Worm (Caenorhabditis elegans): Measurements from ENCODE around the gene fbxb-14.
"Not testable (repeated sequence)": the region's sequence is repeated elsewhere in the genome, so short reads cannot be mapped to it uniquely, and the experiment has no call there.

Gene fbxb-14

DNA sequence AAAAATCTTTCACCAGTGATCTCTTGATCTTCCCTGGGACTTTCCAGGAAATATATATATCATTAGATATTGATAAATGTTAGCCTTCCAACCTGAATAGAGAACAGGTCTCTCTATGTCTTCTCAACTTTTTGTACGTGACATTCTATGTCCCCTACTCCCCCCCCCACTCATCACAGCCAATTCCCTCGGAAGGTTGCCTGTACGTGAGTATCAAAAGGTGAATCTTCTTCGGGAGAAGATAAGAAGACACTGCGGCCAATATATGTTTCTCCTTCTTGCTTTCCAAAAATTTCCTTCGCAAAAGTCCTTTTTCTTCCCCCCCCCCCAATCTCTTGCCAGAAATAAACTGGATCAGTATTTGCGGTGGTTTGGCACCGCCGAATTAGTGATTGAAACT, 40.1 kb downstream of the fbxb-14 start:
- peak; percentile 2 for TF ChIP-seq hlh-11 (tag; optimal IDR thresholded peaks at IDR 0.05)
- no peak for TF ChIP-seq ama-1 (optimal IDR thresholded peaks at IDR 0.05)
- no peak for TF ChIP-seq nhr-41 (GFP tag; IDR thresholded peaks at IDR 0.05)
- TF ChIP-seq mxl-3 (GFP tag; optimal IDR thresholded peaks at IDR 0.05), result peak; percentile 47
- no peak for TF ChIP-seq daf-12 (tag; optimal IDR thresholded peaks at IDR 0.05)
- TF ChIP-seq ZK337.2 (GFP tag; IDR thresholded peaks at IDR 0.05), result no peak
- no peak for TF ChIP-seq mdt-29 (GFP tag; IDR thresholded peaks at IDR 0.05)
- TF ChIP-seq nhr-28 (tag; optimal IDR thresholded peaks at IDR 0.05), result peak; percentile 48
- TF ChIP-seq lim-7 (GFP tag; IDR thresholded peaks at IDR 0.05), result no peak
- TF ChIP-seq nhr-102 (tag; optimal IDR thresholded peaks at IDR 0.05), result no peak
- TF ChIP-seq aha-1 (tag), result peak; percentile 58

DNA sequence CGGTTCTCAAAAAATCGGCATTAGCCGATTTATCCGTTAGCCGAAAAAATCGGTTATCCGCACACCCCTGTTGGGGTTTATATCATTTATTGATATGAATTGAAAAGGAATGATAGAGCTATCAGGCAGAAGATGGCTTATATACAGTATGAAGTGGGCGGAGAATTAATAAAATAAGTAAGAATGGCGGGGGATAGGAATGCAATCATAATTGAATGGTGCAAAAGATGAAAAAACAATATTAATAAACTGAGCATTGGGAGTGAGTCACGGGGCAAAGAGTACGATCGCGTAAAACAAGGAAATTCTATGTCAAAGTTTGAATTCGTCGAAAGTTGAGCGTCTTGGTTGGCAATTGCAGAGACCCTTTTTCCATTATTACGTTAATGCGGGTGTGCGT, 45.8 kb downstream of the fbxb-14 start, which contains the start of gene T27A1.2:
Gene T27A1.2 (minus strand): TSS at position 101 of the 400 bp plus-strand sequence.
- TF ChIP-seq fos-1 (tag; optimal IDR thresholded peaks at IDR 0.05) (no peak), Y5F2A.4 (GFP tag; optimal IDR thresholded peaks at IDR 0.05) (no peak), daf-12 (tag; optimal IDR thresholded peaks at IDR 0.05) (no peak), nhr-48 (tag; optimal IDR thresholded peaks at IDR 0.05) (no peak), sdz-12 (GFP tag; optimal IDR thresholded peaks at IDR 0.05) (no peak), nhr-11 (tag; optimal IDR thresholded peaks at IDR 0.05) (no peak), dpl-1 (GFP tag; optimal IDR thresholded peaks at IDR 0.05) (no peak), lin-29 (GFP tag; IDR thresholded peaks at IDR 0.05) (no peak), mxl-3 (GFP tag; optimal IDR thresholded peaks at IDR 0.05) (no peak), hlh-30 (tag; optimal IDR thresholded peaks at IDR 0.05; ENCODE audit: insufficient read depth) (no peak), ceh-44 (GFP tag; IDR thresholded peaks at IDR 0.05) (no peak), lin-15B (tag; optimal IDR thresholded peaks at IDR 0.05) (no peak), dmd-8 (GFP tag; IDR thresholded peaks at IDR 0.05) (no peak), madf-5 (GFP tag; IDR thresholded peaks at IDR 0.05) (no peak), jun-1 (tag; optimal IDR thresholded peaks at IDR 0.05) (no peak)

DNA sequence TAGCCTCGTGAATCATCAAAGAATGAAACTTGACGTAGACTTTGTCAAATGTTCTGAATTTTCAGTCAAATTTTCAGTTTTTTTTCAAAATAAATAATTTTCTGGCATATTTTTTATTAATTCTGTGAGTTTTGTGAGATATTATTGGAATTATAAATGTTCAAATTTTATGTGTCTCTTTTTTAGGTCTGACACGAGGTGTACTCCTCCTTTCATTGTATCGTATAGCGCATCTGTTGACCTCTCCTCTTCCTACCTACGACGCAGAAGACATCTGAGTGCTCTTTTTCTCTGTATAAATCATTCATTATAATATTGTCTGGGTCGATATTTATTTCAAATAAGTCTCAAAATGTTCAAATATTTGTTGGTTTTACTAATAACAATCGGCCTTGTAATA, 47.3 kb downstream of the fbxb-14 start, which contains the start of gene T27A1.3:
Gene T27A1.3 (plus strand): TSS at position 301 of the 400 bp plus-strand sequence.
- not testable (repeated sequence) for TF ChIP-seq nhr-28 (tag; optimal IDR thresholded peaks at IDR 0.05); dmd-9 (GFP tag; IDR thresholded peaks at IDR 0.05); lin-13 (GFP tag; optimal IDR thresholded peaks at IDR 0.05)

Measured in whole organism, L4 larva.